Worm (Caenorhabditis elegans) whole organism, L1 larva: ENCODE measurements around the gene gadr-2.

Source experiments
- alr-1 ChIP-seq: fragments of 200-800 bp; sonication (Bioruptor generic); optimal IDR thresholded peaks from 2 replicates; lab custom pipeline; 2018; ENCODE audit warnings: borderline replicate concordance, mild to moderate bottlenecking, missing genetic modification characterization, missing compliant biosample characterization
- aly-2 ChIP-seq: fragments of 150-350 bp; optimal IDR thresholded peaks from 2 replicates; lab custom pipeline; 2014; ENCODE audit warnings: missing biosample characterization, missing genetic modification characterization
- ceh-88 ChIP-seq: fragments of 200-800 bp; sonication (Bioruptor generic); IDR thresholded peaks from 2 replicates; pipeline ENCODE4 v1.3.6; 2022; ENCODE audit warnings: missing genetic modification characterization, missing compliant biosample characterization
- lsy-2 ChIP-seq, 2 experiments: fragments of 150-350 bp; optimal IDR thresholded peaks; 2 replicates each; lab custom pipeline; 2014; ENCODE audit warnings: missing biosample characterization in 2 of 2, missing genetic modification characterization in 2 of 2
- nhr-11 ChIP-seq: fragments of 150-350 bp; optimal IDR thresholded peaks from 2 replicates; lab custom pipeline; 2014; ENCODE audit warnings: missing biosample characterization, missing genetic modification characterization
- ztf-11 ChIP-seq, 2 experiments: sonication (generic microtip); optimal IDR thresholded peaks; 2 replicates each; lab custom pipeline; 2016 to 2017; ENCODE audit warnings: missing genetic modification characterization in 2 of 2, missing biosample characterization in 1 of 2, missing compliant biosample characterization in 1 of 2
- ztf-4 ChIP-seq: fragments of 150-350 bp; optimal IDR thresholded peaks from 2 replicates; lab custom pipeline; 2014; ENCODE audit warnings: missing biosample characterization, missing genetic modification characterization

ce11 chrIV:9498088-9498487, 13.1 kb upstream of the gadr-2 start, which contains the start of gene sru-4:
- TF ChIP-seq ztf-4 (tag; lab: Kevin White, UChicago): no peak
- no peak for TF ChIP-seq nhr-11 (tag; lab: Kevin White, UChicago)
- no peak for TF ChIP-seq ztf-11 (tag; optimal IDR thresholded peaks at IDR 0.05; lab: Kevin White, UChicago)
- TF ChIP-seq alr-1 (tag; lab: Kevin White, UChicago): no peak
- TF ChIP-seq ceh-88: no peak
- TF ChIP-seq lsy-2 (tag; optimal IDR thresholded peaks at IDR 0.05; lab: Kevin White, UChicago): no peak
- TF ChIP-seq aly-2 (tag; lab: Kevin White, UChicago): no peak
